Fruit fly (Drosophila melanogaster): Measurements from ENCODE around the gene Mettl3.
A peak's percentile ranks its signal among the peaks of the same experiment; 100 is the strongest.

The Mettl3 gene

dm6 chr3R:24025715-24026467, 6.1 kb upstream of the Mettl3 start (continued):
- TF ChIP-seq pzg (GFP tag; optimal IDR thresholded peaks at IDR 0.05) (no peak), peb (GFP tag; IDR thresholded peaks at IDR 0.05) (no peak), scrt (GFP tag; optimal IDR thresholded peaks at IDR 0.05) (no peak), CG8290 (GFP tag; optimal IDR thresholded peaks at IDR 0.05) (no peak), CG8290 (tag; optimal IDR thresholded peaks at IDR 0.05) (peak in 1 of 2 experiments; percentile 29), schlank (tag; optimal IDR thresholded peaks at IDR 0.05) (no peak), fru (optimal IDR thresholded peaks at IDR 0.05) (no peak), tap (tag; optimal IDR thresholded peaks at IDR 0.05) (no peak), Spps (tag; optimal IDR thresholded peaks at IDR 0.05) (no peak), CG3163 (GFP tag; optimal IDR thresholded peaks at IDR 0.05) (no peak), Sry-β (GFP tag; optimal IDR thresholded peaks at IDR 0.05) (no peak), ttk (GFP tag; IDR thresholded peaks at IDR 0.05) (peak; percentile 21; the same call in 1 of the 2 replicates), Lpt (GFP tag; optimal IDR thresholded peaks at IDR 0.05) (no peak), Hr39 (optimal IDR thresholded peaks at IDR 0.05) (no peak), ara (GFP tag; IDR thresholded peaks at IDR 0.05) (0 out of 2 replicates have a peak, but pooled peaks have one; percentile 27), CG13287 (GFP tag; IDR thresholded peaks at IDR 0.05; ENCODE audit: partially characterized antibody) (no peak), Nf-YC (tag; optimal IDR thresholded peaks at IDR 0.05) (no peak), pnt (GFP tag; optimal IDR thresholded peaks at IDR 0.05) (peak; percentile 9), CG18011 (GFP tag; optimal IDR thresholded peaks at IDR 0.05) (no peak), B-H1 (GFP tag; IDR thresholded peaks at IDR 0.05) (no peak; the same call in 2 of the 3 replicates), Med (GFP tag) (peak; percentile 83), lbe (GFP tag; optimal IDR thresholded peaks at IDR 0.05) (no peak), hth (optimal IDR thresholded peaks at IDR 0.05) (no peak), HHEX (GFP tag; optimal IDR thresholded peaks at IDR 0.05) (peak; percentile 10), trem (tag; optimal IDR thresholded peaks at IDR 0.05) (no peak), Mad (GFP tag; optimal IDR thresholded peaks at IDR 0.05) (no peak), CG6654 (GFP tag; optimal IDR thresholded peaks at IDR 0.05) (no peak), tll (GFP tag; optimal IDR thresholded peaks at IDR 0.05) (no peak), maf-S (GFP tag; optimal IDR thresholded peaks at IDR 0.05) (no peak), CG31441 (GFP tag; IDR thresholded peaks at IDR 0.05) (peak; percentile 51), CG4707 (GFP tag; optimal IDR thresholded peaks at IDR 0.05) (no peak), Dip2 (GFP tag; IDR thresholded peaks at IDR 0.05) (no peak), Atf-2 (GFP tag; optimal IDR thresholded peaks at IDR 0.05) (no peak), Dbx (GFP tag; IDR thresholded peaks at IDR 0.05) (no peak), Vsx1 (GFP tag; optimal IDR thresholded peaks at IDR 0.05) (no peak), CG9215 (GFP tag; IDR thresholded peaks at IDR 0.05) (no peak), sisA (GFP tag; IDR thresholded peaks at IDR 0.05) (no peak), hkb (optimal IDR thresholded peaks at IDR 0.05) (no peak), hkb (GFP tag; IDR thresholded peaks at IDR 0.05) (peak; percentile 42; the same call in 1 of the 2 replicates), CG9437 (GFP tag; optimal IDR thresholded peaks at IDR 0.05) (peak; percentile 17), CG34376 (GFP tag; optimal IDR thresholded peaks at IDR 0.05) (no peak), NC2α (GFP tag; optimal IDR thresholded peaks at IDR 0.05) (no peak), ken (GFP tag; IDR thresholded peaks at IDR 0.05) (no peak), CG4360 (GFP tag; IDR thresholded peaks at IDR 0.05) (no peak), jing (GFP tag; optimal IDR thresholded peaks at IDR 0.05) (no peak), p53 (GFP tag; optimal IDR thresholded peaks at IDR 0.05) (no peak), HLH3B (GFP tag; IDR thresholded peaks at IDR 0.05) (0 out of 2 replicates have a peak, but pooled peaks have one; percentile 14), CG12299 (tag; optimal IDR thresholded peaks at IDR 0.05) (no peak), amos (GFP tag; IDR thresholded peaks at IDR 0.05; ENCODE audit: partially characterized antibody) (no peak), CG7357 (GFP tag; IDR thresholded peaks at IDR 0.05) (no peak), Tbp (GFP tag; optimal IDR thresholded peaks at IDR 0.05) (no peak), gro (GFP tag; optimal IDR thresholded peaks at IDR 0.05) (no peak)

Data from whole organism, embryonic.